Fruit fly (Drosophila melanogaster) whole organism, embryonic: ENCODE results near the gene Nf-YA.

Source experiments
- Adf1 ChIP-seq: fragments of 200-800 bp; sonication (Bioruptor generic); IDR thresholded peaks from 2 replicates; pipeline ENCODE4 v1.3.6; 2022; ENCODE audit warnings: missing biosample characterization, missing genetic modification characterization
- BtbVII ChIP-seq: fragments of 200-800 bp; sonication (Bioruptor generic); optimal IDR thresholded peaks from 3 replicates; lab custom pipeline; 2017; ENCODE audit warnings: missing biosample characterization, mild to moderate bottlenecking, missing genetic modification characterization
- CG10267 ChIP-seq: fragments of 200-800 bp; sonication (Bioruptor generic); optimal IDR thresholded peaks from 2 replicates; lab custom pipeline; 2018; ENCODE audit warnings: missing biosample characterization, mild to moderate bottlenecking, missing genetic modification characterization, moderate library complexity
- CG12104 ChIP-seq: fragments of 200-800 bp; sonication (Bioruptor generic); optimal IDR thresholded peaks from 3 replicates; lab custom pipeline; 2016; ENCODE audit warnings: missing biosample characterization, missing genetic modification characterization
- CG12155 ChIP-seq: fragments of 200-800 bp; sonication (Bioruptor generic); optimal IDR thresholded peaks from 3 replicates; lab custom pipeline; 2016; ENCODE audit warnings: missing biosample characterization, missing genetic modification characterization
- CG12299 ChIP-seq: fragments of 200-800 bp; sonication (Bioruptor generic); optimal IDR thresholded peaks from 2 replicates; lab custom pipeline; 2018; ENCODE audit warnings: missing biosample characterization, mild to moderate bottlenecking, missing genetic modification characterization
- CG12391 ChIP-seq: fragments of 200-800 bp; sonication (Bioruptor generic); optimal IDR thresholded peaks from 3 replicates; lab custom pipeline; 2018; ENCODE audit warnings: missing biosample characterization, mild to moderate bottlenecking, missing genetic modification characterization, moderate library complexity
- CG12659 ChIP-seq: fragments of 200-800 bp; sonication (Bioruptor generic); optimal IDR thresholded peaks from 3 replicates; lab custom pipeline; 2017; ENCODE audit warnings: mild to moderate bottlenecking, missing biosample characterization, missing genetic modification reagents, missing genetic modification characterization
- CG15696 ChIP-seq: fragments of 200-800 bp; sonication (Bioruptor generic); optimal IDR thresholded peaks from 2 replicates; lab custom pipeline; 2019; ENCODE audit warnings: missing biosample characterization, mild to moderate bottlenecking, missing genetic modification characterization, moderate library complexity
- CG17361 ChIP-seq: fragments of 200-800 bp; sonication (Bioruptor generic); IDR thresholded peaks from 3 replicates; pipeline ENCODE4 v1.3.6; 2022; ENCODE audit warnings: missing biosample characterization, missing genetic modification characterization
- CG18011 ChIP-seq: fragments of 200-800 bp; sonication (Bioruptor generic); optimal IDR thresholded peaks from 2 replicates; lab custom pipeline; 2017; ENCODE audit warnings: missing biosample characterization, missing genetic modification characterization, mild to moderate bottlenecking, moderate library complexity, missing genotype
- CG2678 ChIP-seq: fragments of 200-800 bp; sonication (Bioruptor generic); optimal IDR thresholded peaks from 3 replicates; lab custom pipeline; 2019; ENCODE audit warnings: missing biosample characterization, mild to moderate bottlenecking, missing genetic modification characterization, moderate library complexity
- CG2712 ChIP-seq: fragments of 200-800 bp; optimal IDR thresholded peaks from 3 replicates; lab custom pipeline; 2019; ENCODE audit warnings: missing biosample characterization, mild to moderate bottlenecking, missing genetic modification characterization, moderate library complexity
- CG30020 ChIP-seq: fragments of 200-800 bp; optimal IDR thresholded peaks from 2 replicates; lab custom pipeline; 2019; ENCODE audit warnings: missing biosample characterization, mild to moderate bottlenecking, missing genetic modification characterization, moderate library complexity
- CG32767 ChIP-seq: fragments of 200-800 bp; sonication (Bioruptor generic); IDR thresholded peaks from 2 replicates; pipeline ENCODE4 v1.3.6; 2022; ENCODE audit warnings: missing biosample characterization, missing genetic modification characterization
- CG6272 ChIP-seq: fragments of 200-800 bp; sonication (Bioruptor generic); IDR thresholded peaks from 2 replicates; pipeline ENCODE4 v1.3.6; 2022; ENCODE audit warnings: missing biosample characterization, missing genetic modification characterization
- CG6813 ChIP-seq: fragments of 200-800 bp; sonication (Bioruptor generic); optimal IDR thresholded peaks from 2 replicates; lab custom pipeline; 2017; ENCODE audit warnings: missing biosample characterization, missing genetic modification characterization, mild to moderate bottlenecking, moderate library complexity, missing genetic modification reagents
- CG9932 ChIP-seq: fragments of 200-800 bp; sonication (Bioruptor generic); IDR thresholded peaks from 2 replicates; pipeline ENCODE4 v1.3.6; 2022; ENCODE audit warnings: missing biosample characterization, missing genetic modification characterization
- Deaf1 ChIP-seq: fragments of 200-800 bp; optimal IDR thresholded peaks from 3 replicates; lab custom pipeline; 2019; ENCODE audit warnings: missing biosample characterization, mild to moderate bottlenecking, missing genetic modification characterization, moderate library complexity
- Doc3 ChIP-seq: fragments of 200-800 bp; sonication (Bioruptor generic); IDR thresholded peaks from 3 replicates; pipeline ENCODE4 v1.3.6; 2022; ENCODE audit warnings: missing biosample characterization, missing genetic modification characterization; ENCODE audit not compliant: partially characterized antibody
- Fer1 ChIP-seq: fragments of 200-800 bp; sonication (Bioruptor generic); optimal IDR thresholded peaks from 2 replicates; lab custom pipeline; 2017; ENCODE audit warnings: missing biosample characterization, mild to moderate bottlenecking, missing genetic modification characterization
- Hr3 ChIP-seq: fragments of 200-800 bp; sonication (Bioruptor generic); optimal IDR thresholded peaks from 3 replicates; lab custom pipeline; 2016; ENCODE audit warnings: missing biosample characterization, missing genetic modification characterization
- Hsf ChIP-seq: fragments of 200-800 bp; sonication (Bioruptor generic); optimal IDR thresholded peaks from 3 replicates; lab custom pipeline; 2016; ENCODE audit warnings: missing biosample characterization, missing genetic modification characterization
- MBD-R2 ChIP-seq: fragments of 200-800 bp; sonication (Bioruptor generic); IDR thresholded peaks from 2 replicates; pipeline ENCODE4 v1.3.6; 2022; ENCODE audit warnings: missing biosample characterization, missing genetic modification characterization
- Mad ChIP-seq: fragments of 200-800 bp; sonication (Bioruptor generic); optimal IDR thresholded peaks from 2 replicates; lab custom pipeline; 2016; ENCODE audit warnings: missing biosample characterization, missing genetic modification characterization
- Ravus ChIP-seq: fragments of 200-800 bp; sonication (Bioruptor generic); IDR thresholded peaks from 2 replicates; pipeline ENCODE4 v1.3.6; 2022; ENCODE audit warnings: missing biosample characterization, missing genetic modification characterization
- Rx ChIP-seq: fragments of 200-800 bp; sonication (Bioruptor generic); IDR thresholded peaks from 2 replicates; pipeline ENCODE4 v1.3.6; 2022; ENCODE audit warnings: missing biosample characterization, missing genetic modification characterization
- Vsx1 ChIP-seq: fragments of 200-800 bp; sonication (Bioruptor generic); optimal IDR thresholded peaks from 2 replicates; lab custom pipeline; 2017; ENCODE audit warnings: missing biosample characterization, mild to moderate bottlenecking, missing genetic modification characterization, missing genetic modification reagents
- Xbp1 ChIP-seq: fragments of 200-800 bp; sonication (Bioruptor generic); optimal IDR thresholded peaks from 3 replicates; lab custom pipeline; 2016; ENCODE audit warnings: missing biosample characterization, mild to moderate bottlenecking, missing genetic modification characterization
- al ChIP-seq: fragments of 200-800 bp; sonication (Bioruptor generic); IDR thresholded peaks from 2 replicates; pipeline ENCODE4 v1.3.6; 2022; ENCODE audit warnings: missing biosample characterization, missing genetic modification characterization
- amos ChIP-seq: fragments of 200-800 bp; sonication (Bioruptor generic); IDR thresholded peaks from 2 replicates; pipeline ENCODE4 v1.3.6; 2022; ENCODE audit warnings: missing biosample characterization, missing genetic modification characterization; ENCODE audit not compliant: partially characterized antibody
- ara ChIP-seq: fragments of 200-800 bp; sonication (Bioruptor generic); IDR thresholded peaks from 2 replicates; pipeline ENCODE4 v1.3.6; 2022; ENCODE audit warnings: missing biosample characterization, missing genetic modification characterization
- ato ChIP-seq: fragments of 200-800 bp; sonication (Bioruptor generic); IDR thresholded peaks from 2 replicates; pipeline ENCODE4 v1.3.6; 2022; ENCODE audit warnings: missing biosample characterization, missing genetic modification characterization; ENCODE audit not compliant: partially characterized antibody
- bbx ChIP-seq: fragments of 200-800 bp; sonication (Bioruptor generic); IDR thresholded peaks from 2 replicates; pipeline ENCODE4 v1.3.6; 2022; ENCODE audit warnings: missing biosample characterization, missing genetic modification characterization; ENCODE audit not compliant: partially characterized antibody
- dm ChIP-seq: fragments of 200-800 bp; sonication (Bioruptor generic); optimal IDR thresholded peaks from 3 replicates; lab custom pipeline; 2016; ENCODE audit warnings: missing biosample characterization, missing genetic modification characterization
- ems ChIP-seq: fragments of 200-800 bp; sonication (Bioruptor generic); optimal IDR thresholded peaks from 3 replicates; lab custom pipeline; 2016; ENCODE audit warnings: missing biosample characterization, missing genetic modification characterization
- eve ChIP-seq, 2 experiments: fragments of >200 bp; optimal IDR thresholded peaks; 2 replicates each; lab custom pipeline; 2017; ENCODE audit warnings: missing biosample characterization in 2 of 2, missing genetic modification characterization in 2 of 2
- ewg ChIP-seq: fragments of 200-800 bp; sonication (Bioruptor generic); optimal IDR thresholded peaks from 3 replicates; lab custom pipeline; 2017; ENCODE audit warnings: mild to moderate bottlenecking, missing biosample characterization, missing genetic modification reagents, missing genetic modification characterization
- gce ChIP-seq: fragments of 200-800 bp; sonication (Bioruptor generic); IDR thresholded peaks from 3 replicates; pipeline ENCODE4 v1.3.6; 2022; ENCODE audit warnings: missing biosample characterization, missing genetic modification characterization
- gcm ChIP-seq: fragments of 200-800 bp; sonication (Bioruptor generic); optimal IDR thresholded peaks from 2 replicates; lab custom pipeline; 2019; ENCODE audit warnings: missing biosample characterization, mild to moderate bottlenecking, missing genetic modification characterization, moderate library complexity
- gem ChIP-seq: fragments of 200-800 bp; sonication (Bioruptor generic); optimal IDR thresholded peaks from 2 replicates; lab custom pipeline; 2019; ENCODE audit warnings: missing biosample characterization, mild to moderate bottlenecking, missing genetic modification characterization, moderate library complexity
- gfzf ChIP-seq: fragments of 200-800 bp; sonication (Bioruptor generic); optimal IDR thresholded peaks from 2 replicates; lab custom pipeline; 2016; ENCODE audit warnings: missing biosample characterization, mild to moderate bottlenecking, missing genetic modification characterization, moderate library complexity
- gt ChIP-seq: fragments of 200-800 bp; sonication (Bioruptor generic); IDR thresholded peaks from 2 replicates; pipeline ENCODE4 v1.3.6; 2022; ENCODE audit warnings: missing biosample characterization, missing genetic modification characterization
- insv ChIP-seq, 2 experiments: fragments of 200-800 bp; sonication (Bioruptor generic); optimal IDR thresholded peaks; 3 replicates each; lab custom pipeline; 2016 to 2018; ENCODE audit warnings: missing biosample characterization in 2 of 2, missing genetic modification characterization in 2 of 2
- knrl ChIP-seq: fragments of 200-800 bp; sonication (Bioruptor generic); IDR thresholded peaks from 3 replicates; pipeline ENCODE4 v1.3.6; 2022; ENCODE audit warnings: missing biosample characterization, missing genetic modification characterization; ENCODE audit not compliant: partially characterized antibody
- lbe ChIP-seq: fragments of 200-800 bp; sonication (Bioruptor generic); optimal IDR thresholded peaks from 2 replicates; lab custom pipeline; 2016; ENCODE audit warnings: missing biosample characterization, mild to moderate bottlenecking, missing genetic modification characterization
- sna ChIP-seq: fragments of 200-800 bp; sonication (Bioruptor generic); IDR thresholded peaks from 2 replicates; pipeline ENCODE4 v1.3.6; 2022; ENCODE audit warnings: missing biosample characterization, missing genetic modification characterization; ENCODE audit not compliant: partially characterized antibody
- sqz ChIP-seq: fragments of 200-800 bp; sonication (Bioruptor generic); optimal IDR thresholded peaks from 3 replicates; lab custom pipeline; 2018; ENCODE audit warnings: missing biosample characterization, mild to moderate bottlenecking, missing genetic modification characterization

The Nf-YA gene

DNA sequence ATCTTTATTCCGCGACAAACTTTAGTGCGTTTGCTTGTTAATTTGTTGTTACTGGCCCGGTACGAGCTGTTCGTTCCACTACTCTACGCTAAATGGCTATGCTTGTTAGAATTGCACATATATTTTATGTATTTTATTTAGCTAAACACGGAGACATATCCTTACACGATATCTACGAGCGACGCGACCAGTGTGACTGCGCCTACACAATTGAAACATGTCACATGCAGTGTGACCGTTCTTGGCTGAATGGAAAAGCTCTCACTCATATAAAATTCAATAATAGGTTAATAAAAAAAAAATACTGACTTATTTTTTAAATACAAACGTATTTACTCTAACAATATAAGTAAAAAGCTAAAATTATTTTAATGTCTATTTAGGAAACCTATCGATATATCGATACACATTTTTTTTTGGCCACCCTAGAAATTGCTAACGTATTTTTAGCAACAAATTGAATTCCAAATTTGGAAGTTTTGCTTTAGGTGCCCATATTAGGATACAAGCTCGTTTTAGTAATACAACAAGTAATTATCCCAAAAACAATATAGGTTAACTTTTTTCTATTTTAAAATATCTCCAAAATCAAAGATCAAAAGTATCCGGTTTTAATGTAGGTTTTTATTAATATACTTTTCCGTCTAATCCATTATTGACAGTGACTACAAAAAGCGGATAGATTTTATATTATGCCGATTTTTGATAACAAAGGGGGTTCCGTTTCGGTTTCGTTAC, 42.9 kb downstream of the Nf-YA start, which contains the start of gene CG4080 (continued):
- TF ChIP-seq Mad, result peak; percentile 26
- TF ChIP-seq Fer1 (GFP tag; lab: Kevin White, UChicago), result peak; percentile 19
- TF ChIP-seq CG15696, result no peak
- peak; percentile 19 for TF ChIP-seq Xbp1
- no peak for TF ChIP-seq CG6272 (GFP tag; lab: Robert Waterston, UW)
- peak; percentile 4 for TF ChIP-seq CG12104
- TF ChIP-seq CG2678 (tag; lab: Kevin White, UChicago), result peak; percentile 19
- TF ChIP-seq sna, result peak; percentile 78
- peak; percentile 10 for TF ChIP-seq CG12299 (tag; lab: Kevin White, UChicago)
- TF ChIP-seq CG12391, result peak; percentile 84
- TF ChIP-seq al (GFP tag; lab: Robert Waterston, UW), result no peak
- TF ChIP-seq CG32767, result no peak
- TF ChIP-seq insv (GFP tag; optimal IDR thresholded peaks at IDR 0.05; lab: Kevin White, UChicago), result peak in 1 of 2 experiments; percentile 25
- TF ChIP-seq ara (GFP tag; lab: Robert Waterston, UW), result no peak
- peak; percentile 11 for TF ChIP-seq gcm
- TF ChIP-seq ems (GFP tag; lab: Kevin White, UChicago), result peak; percentile 35
- TF ChIP-seq gem (tag; lab: Kevin White, UChicago), result peak; percentile 34
- peak; percentile 19 for TF ChIP-seq Hr3 (GFP tag; lab: Kevin White, UChicago)
- TF ChIP-seq amos (GFP tag; lab: Robert Waterston, UW), result peak; percentile 76; the same call in 1 of the 2 replicates
- TF ChIP-seq lbe (GFP tag; lab: Kevin White, UChicago), result peak; percentile 63
- peak; percentile 25 for TF ChIP-seq MBD-R2 (GFP tag; lab: Robert Waterston, UW)
- TF ChIP-seq CG18011, result peak; percentile 13
- TF ChIP-seq dm (GFP tag; lab: Kevin White, UChicago), result no peak
- peak; percentile 90 for TF ChIP-seq gfzf (GFP tag; lab: Kevin White, UChicago)
- peak; percentile 70 for TF ChIP-seq CG10267 (tag; lab: Kevin White, UChicago)
- TF ChIP-seq ato, result 0 out of 2 replicates have a peak, but pooled peaks have one; percentile 14
- TF ChIP-seq CG17361, result peak; percentile 39; the same call in 1 of the 3 replicates
- TF ChIP-seq ewg (GFP tag; lab: Kevin White, UChicago), result peak; percentile 3
- TF ChIP-seq CG30020 (tag; lab: Kevin White, UChicago), result peak; percentile 60
- no peak for TF ChIP-seq Rx (GFP tag; lab: Robert Waterston, UW)
- peak in 1 of 2 experiments; percentile 53 for TF ChIP-seq eve (GFP tag; optimal IDR thresholded peaks at IDR 0.05; lab: Kevin White, UChicago)
- peak; percentile 72 for TF ChIP-seq bbx (GFP tag; lab: Robert Waterston, UW)
- peak; percentile 32 for TF ChIP-seq sqz (GFP tag; lab: Kevin White, UChicago)
- TF ChIP-seq CG2712 (tag; lab: Kevin White, UChicago), result peak; percentile 41
- TF ChIP-seq Ravus (GFP tag; lab: Robert Waterston, UW), result no peak
- peak; percentile 49 for TF ChIP-seq Deaf1 (tag; lab: Kevin White, UChicago)
- TF ChIP-seq Adf1 (GFP tag; lab: Robert Waterston, UW), result no peak
- no peak; the same call in 1 of the 2 replicates for TF ChIP-seq CG9932 (GFP tag; lab: Robert Waterston, UW)
- no peak for TF ChIP-seq BtbVII
- TF ChIP-seq Vsx1, result peak; percentile 44
- TF ChIP-seq gce (GFP tag; lab: Robert Waterston, UW), result 0 out of 3 replicates have a peak, but pooled peaks have one; percentile 5
- peak; percentile 49 for TF ChIP-seq CG12155 (GFP tag; lab: Kevin White, UChicago)
- no peak for TF ChIP-seq gt (GFP tag; lab: Robert Waterston, UW)
- TF ChIP-seq CG6813 (GFP tag; lab: Kevin White, UChicago), result no peak
- TF ChIP-seq knrl (GFP tag; lab: Robert Waterston, UW), result peak; percentile 84
- peak; percentile 84 for TF ChIP-seq Doc3 (GFP tag; lab: Robert Waterston, UW)
- peak; percentile 78 for TF ChIP-seq CG12659 (GFP tag; lab: Kevin White, UChicago)
- peak; percentile 28 for TF ChIP-seq Hsf
